Worm (Caenorhabditis elegans) whole organism, L2 larva: ENCODE data around the gene Y39D8A.1.

Source experiments
- aly-2 ChIP-seq: fragments of 150-350 bp; optimal IDR thresholded peaks from 2 replicates; lab custom pipeline; 2014; ENCODE audit warnings: missing biosample characterization, missing genetic modification characterization
- ama-1 ChIP-seq: fragments of 150-350 bp; optimal IDR thresholded peaks from 2 replicates; lab custom pipeline; 2018; ENCODE audit warnings: inconsistent platforms
- egl-27 ChIP-seq: sonication (generic microtip); optimal IDR thresholded peaks from 3 replicates; lab custom pipeline; 2017; ENCODE audit warnings: missing biosample characterization, missing genetic modification reagents, missing genetic modification characterization
- fos-1 ChIP-seq: fragments of 150-350 bp; optimal IDR thresholded peaks from 2 replicates; lab custom pipeline; 2014; ENCODE audit warnings: missing biosample characterization, missing genetic modification characterization
- lin-13 ChIP-seq: fragments of 150-350 bp; optimal IDR thresholded peaks from 2 replicates; lab custom pipeline; 2014; ENCODE audit warnings: missing biosample characterization, missing genetic modification reagents, missing genetic modification characterization
- nhr-11 ChIP-seq: fragments of 150-350 bp; optimal IDR thresholded peaks from 2 replicates; lab custom pipeline; 2014; ENCODE audit warnings: missing biosample characterization, missing genetic modification characterization
- nhr-25 ChIP-seq: fragments of 150-350 bp; sonication (generic microtip); optimal IDR thresholded peaks from 3 replicates; lab custom pipeline; 2014; ENCODE audit warnings: missing biosample characterization, missing genetic modification characterization
- nhr-77 ChIP-seq: fragments of 150-350 bp; optimal IDR thresholded peaks from 2 replicates; lab custom pipeline; 2014; ENCODE audit warnings: missing biosample characterization, missing genetic modification characterization
- sma-3 ChIP-seq: sonication (generic microtip); optimal IDR thresholded peaks from 2 replicates; lab custom pipeline; 2016; ENCODE audit warnings: missing genetic modification reagents, missing genetic modification characterization, missing compliant biosample characterization
- snpc-4 ChIP-seq: fragments of 150-350 bp; optimal IDR thresholded peaks from 2 replicates; lab custom pipeline; 2014; ENCODE audit warnings: missing biosample characterization, missing genetic modification characterization
- unc-55 ChIP-seq: fragments of 150-350 bp; sonication (generic microtip); optimal IDR thresholded peaks from 3 replicates; lab custom pipeline; 2014; ENCODE audit warnings: missing biosample characterization, missing genetic modification reagents, missing genetic modification characterization
- unc-62 ChIP-seq: fragments of 150-350 bp; optimal IDR thresholded peaks from 2 replicates; lab custom pipeline; 2014; ENCODE audit warnings: missing biosample characterization, missing genetic modification reagents, missing genetic modification characterization
- ztf-11 ChIP-seq: sonication (generic microtip); optimal IDR thresholded peaks from 2 replicates; lab custom pipeline; 2017; ENCODE audit warnings: missing biosample characterization, missing genetic modification characterization

DNA sequence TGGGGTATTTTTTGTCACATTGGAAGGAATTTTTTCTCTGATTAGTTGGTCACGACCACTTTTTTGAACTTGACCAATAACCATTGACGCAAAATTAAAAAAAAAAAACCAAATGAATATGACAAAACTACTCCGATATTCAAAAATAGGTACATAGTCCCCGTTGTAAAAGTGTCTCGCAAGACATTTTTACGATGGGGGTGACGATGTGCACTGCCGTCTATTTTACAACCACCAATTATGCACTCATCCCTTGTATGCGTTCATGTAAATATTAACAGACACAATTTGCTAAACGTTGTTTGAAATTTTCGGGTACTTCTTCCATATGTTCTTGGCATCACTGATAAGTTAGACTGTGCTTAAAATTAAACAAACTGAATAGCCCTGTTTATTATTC lies 18.8 kb upstream of the Y39D8A.1 start, which contains the start of gene scl-27:
- TF ChIP-seq ama-1 (no peak), unc-55 (GFP tag; lab: Kevin White, UChicago) (no peak), aly-2 (tag; lab: Kevin White, UChicago) (no peak), unc-62 (GFP tag; lab: Kevin White, UChicago) (no peak), ztf-11 (no peak), nhr-11 (no peak), egl-27 (tag; lab: Kevin White, UChicago) (no peak), sma-3 (GFP tag; lab: Kevin White, UChicago) (no peak), nhr-25 (no peak), nhr-77 (no peak), lin-13 (GFP tag; lab: Kevin White, UChicago) (no peak), snpc-4 (no peak), fos-1 (tag; lab: Kevin White, UChicago) (no peak)
